Worm (Caenorhabditis elegans) whole organism, L3 larva: ENCODE results near the gene D1046.4.
A peak's percentile ranks its signal among the peaks of the same experiment; 100 is the strongest.

Source experiments
- R02D3.7 ChIP-seq: fragments of 150-350 bp; optimal IDR thresholded peaks from 2 replicates; lab custom pipeline; 2014; ENCODE audit warnings: missing biosample characterization, missing genetic modification characterization
- aly-2 ChIP-seq: fragments of 150-350 bp; optimal IDR thresholded peaks from 2 replicates; lab custom pipeline; 2014; ENCODE audit warnings: missing biosample characterization, missing genetic modification characterization
- ceh-16 ChIP-seq: sonication (generic microtip); optimal IDR thresholded peaks from 2 replicates; lab custom pipeline; 2017; ENCODE audit warnings: missing biosample characterization, missing genetic modification characterization
- ceh-82 ChIP-seq: fragments of 150-350 bp; optimal IDR thresholded peaks from 2 replicates; lab custom pipeline; 2014; ENCODE audit warnings: missing biosample characterization, missing genetic modification characterization
- ceh-9 ChIP-seq: sonication (generic microtip); optimal IDR thresholded peaks from 2 replicates; lab custom pipeline; 2018; ENCODE audit warnings: missing biosample characterization, missing genetic modification characterization
- daf-12 ChIP-seq: fragments of 150-350 bp; optimal IDR thresholded peaks from 2 replicates; lab custom pipeline; 2014; ENCODE audit warnings: missing biosample characterization, missing genetic modification reagents, missing genetic modification characterization
- egl-5 ChIP-seq: fragments of 150-350 bp; optimal IDR thresholded peaks from 2 replicates; lab custom pipeline; 2017; ENCODE audit warnings: missing biosample characterization, missing genetic modification reagents, missing genetic modification characterization, inconsistent platforms
- elt-1 ChIP-seq: fragments of 150-350 bp; optimal IDR thresholded peaks from 2 replicates; lab custom pipeline; 2014; ENCODE audit warnings: missing biosample characterization, missing genetic modification characterization
- elt-2 ChIP-seq: sonication (generic microtip); optimal IDR thresholded peaks from 2 replicates; lab custom pipeline; 2016; ENCODE audit warnings: missing genetic modification reagents, mild to moderate bottlenecking, missing genetic modification characterization, missing compliant biosample characterization
- elt-3 ChIP-seq, 3 experiments: fragments of 150-350 bp in 1 of 3; sonication (generic microtip) in 2 of 3; optimal IDR thresholded peaks; 2 replicates in 2 of 3; 4 replicates in 1 of 3; lab custom pipeline; 2014 to 2017; ENCODE audit warnings: missing biosample characterization in 3 of 3, missing genetic modification characterization in 3 of 3
- fkh-10 ChIP-seq: sonication (generic microtip); optimal IDR thresholded peaks from 2 replicates; lab custom pipeline; 2017; ENCODE audit warnings: missing biosample characterization, missing genetic modification reagents, missing genetic modification characterization
- hmg-11 ChIP-seq: sonication (generic microtip); optimal IDR thresholded peaks from 2 replicates; lab custom pipeline; 2016; ENCODE audit warnings: missing genetic modification characterization, missing compliant biosample characterization
- jun-1 ChIP-seq: fragments of 150-350 bp; optimal IDR thresholded peaks from 2 replicates; lab custom pipeline; 2014; ENCODE audit warnings: missing biosample characterization, missing genetic modification reagents, missing genetic modification characterization
- lin-15B ChIP-seq: fragments of 150-350 bp; optimal IDR thresholded peaks from 2 replicates; lab custom pipeline; 2014; ENCODE audit warnings: missing biosample characterization, missing genetic modification characterization
- lin-39 ChIP-seq: fragments of 150-350 bp; optimal IDR thresholded peaks from 2 replicates; lab custom pipeline; 2018; ENCODE audit warnings: missing biosample characterization, missing genetic modification reagents, missing genetic modification characterization
- lsy-12 ChIP-seq: sonication (generic microtip); optimal IDR thresholded peaks from 2 replicates; lab custom pipeline; 2016; ENCODE audit warnings: mild to moderate bottlenecking, missing genetic modification characterization, missing compliant biosample characterization
- mdl-1 ChIP-seq: fragments of 150-350 bp; optimal IDR thresholded peaks from 2 replicates; lab custom pipeline; 2014; ENCODE audit warnings: missing biosample characterization, missing genetic modification characterization
- nfya-1 ChIP-seq: sonication (generic microtip); optimal IDR thresholded peaks from 2 replicates; lab custom pipeline; 2017; ENCODE audit warnings: missing genetic modification characterization, mild to moderate bottlenecking, missing compliant biosample characterization, antibody characterized with exemption, moderate library complexity; ENCODE audit not compliant: insufficient read depth
- nhr-11 ChIP-seq: fragments of 150-350 bp; optimal IDR thresholded peaks from 2 replicates; lab custom pipeline; 2014; ENCODE audit warnings: missing biosample characterization, missing genetic modification characterization
- nhr-12 ChIP-seq: fragments of 150-350 bp; optimal IDR thresholded peaks from 2 replicates; lab custom pipeline; 2014; ENCODE audit warnings: missing biosample characterization, missing genetic modification characterization
- nhr-23 ChIP-seq: fragments of 150-350 bp; optimal IDR thresholded peaks from 2 replicates; lab custom pipeline; 2014; ENCODE audit warnings: missing biosample characterization, missing genetic modification reagents, missing genetic modification characterization
- nhr-237 ChIP-seq: fragments of 150-350 bp; optimal IDR thresholded peaks from 2 replicates; lab custom pipeline; 2014; ENCODE audit warnings: missing biosample characterization, missing genetic modification characterization
- nhr-25 ChIP-seq: sonication (generic microtip); optimal IDR thresholded peaks from 2 replicates; lab custom pipeline; 2017; ENCODE audit warnings: missing biosample characterization, missing genetic modification characterization
- nhr-43 ChIP-seq: sonication (generic microtip); optimal IDR thresholded peaks from 2 replicates; lab custom pipeline; 2016; ENCODE audit warnings: mild to moderate bottlenecking, missing genetic modification characterization, missing compliant biosample characterization; ENCODE audit not compliant: poor library complexity, severe bottlenecking
- nhr-67 ChIP-seq: fragments of 150-350 bp; optimal IDR thresholded peaks from 2 replicates; lab custom pipeline; 2014; ENCODE audit warnings: missing biosample characterization, missing genetic modification characterization
- nhr-76 ChIP-seq: fragments of 150-350 bp; sonication (generic microtip); optimal IDR thresholded peaks from 5 replicates; lab custom pipeline; 2014; ENCODE audit warnings: missing biosample characterization, missing genetic modification characterization
- nhr-77 ChIP-seq: fragments of 150-350 bp; optimal IDR thresholded peaks from 2 replicates; lab custom pipeline; 2014; ENCODE audit warnings: missing biosample characterization, missing genetic modification characterization
- pha-4 ChIP-seq: fragments of 150-350 bp; optimal IDR thresholded peaks from 2 replicates; lab custom pipeline; 2014; ENCODE audit warnings: missing biosample characterization, missing genetic modification reagents, missing genetic modification characterization
- pqm-1 ChIP-seq: fragments of 150-350 bp; optimal IDR thresholded peaks from 2 replicates; lab custom pipeline; 2017; ENCODE audit warnings: missing biosample characterization, missing genetic modification characterization, inconsistent platforms
- skn-1 ChIP-seq: fragments of 150-350 bp; optimal IDR thresholded peaks from 2 replicates; lab custom pipeline; 2014; ENCODE audit warnings: missing biosample characterization, missing genetic modification characterization
- snpc-4 ChIP-seq: fragments of 150-350 bp; optimal IDR thresholded peaks from 2 replicates; lab custom pipeline; 2014; ENCODE audit warnings: missing biosample characterization, missing genetic modification characterization
- tbx-2 ChIP-seq: sonication (generic microtip); optimal IDR thresholded peaks from 2 replicates; lab custom pipeline; 2016; ENCODE audit warnings: mild to moderate bottlenecking, missing genetic modification characterization, missing compliant biosample characterization
- zag-1 ChIP-seq: fragments of 150-350 bp; optimal IDR thresholded peaks from 2 replicates; lab custom pipeline; 2014; ENCODE audit warnings: missing biosample characterization, missing genetic modification characterization
- ztf-11 ChIP-seq: fragments of 150-350 bp; optimal IDR thresholded peaks from 2 replicates; lab custom pipeline; 2014; ENCODE audit warnings: missing biosample characterization, missing genetic modification characterization
- ztf-4 ChIP-seq: fragments of 150-350 bp; optimal IDR thresholded peaks from 2 replicates; lab custom pipeline; 2014; ENCODE audit warnings: missing biosample characterization, missing genetic modification characterization

Gene D1046.4

DNA sequence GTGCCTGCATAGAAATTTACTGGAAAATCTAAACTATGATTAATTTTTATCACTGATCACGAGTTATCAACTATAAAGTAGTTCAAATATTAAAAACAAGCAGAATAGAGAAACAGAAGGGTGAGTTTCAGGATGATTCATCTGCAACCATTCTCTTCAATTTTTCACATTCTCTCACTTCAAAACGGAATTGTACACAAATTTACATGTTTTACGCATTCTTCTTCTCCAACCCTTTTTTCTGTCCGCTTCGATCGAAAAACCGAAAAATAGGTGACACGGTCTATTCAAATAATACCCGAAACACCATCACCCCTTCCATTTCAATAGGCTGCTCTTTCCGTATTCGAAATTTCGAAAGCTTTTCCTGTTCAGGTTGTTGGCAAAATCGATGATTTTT, at the start of gene D1046.4:
D1046.4 (plus strand) TSS at position 301 of the 400 bp plus-strand sequence.
- TF ChIP-seq daf-12 (tag; lab: Kevin White, UChicago) (no peak), ztf-11 (tag; lab: Kevin White, UChicago) (no peak), nfya-1 (tag; lab: Kevin White, UChicago) (no peak), lin-39 (no peak), lin-15B (no peak), ceh-82 (tag; lab: Kevin White, UChicago) (no peak), nhr-25 (tag; lab: Kevin White, UChicago) (no peak), aly-2 (tag; lab: Kevin White, UChicago) (no peak), R02D3.7 (tag; lab: Kevin White, UChicago) (no peak), skn-1 (tag; lab: Kevin White, UChicago) (no peak), fkh-10 (GFP tag; lab: Kevin White, UChicago) (no peak), nhr-76 (tag; lab: Kevin White, UChicago) (no peak), elt-3 (tag; optimal IDR thresholded peaks at IDR 0.05; lab: Kevin White, UChicago) (no peak), ceh-9 (tag; lab: Kevin White, UChicago) (no peak), lsy-12 (tag; lab: Kevin White, UChicago) (no peak), pqm-1 (tag; lab: Kevin White, UChicago) (no peak), nhr-77 (tag; lab: Kevin White, UChicago) (no peak), ztf-4 (tag; lab: Kevin White, UChicago) (no peak)
- TF ChIP-seq, all 47 proteins: peak for 0

DNA sequence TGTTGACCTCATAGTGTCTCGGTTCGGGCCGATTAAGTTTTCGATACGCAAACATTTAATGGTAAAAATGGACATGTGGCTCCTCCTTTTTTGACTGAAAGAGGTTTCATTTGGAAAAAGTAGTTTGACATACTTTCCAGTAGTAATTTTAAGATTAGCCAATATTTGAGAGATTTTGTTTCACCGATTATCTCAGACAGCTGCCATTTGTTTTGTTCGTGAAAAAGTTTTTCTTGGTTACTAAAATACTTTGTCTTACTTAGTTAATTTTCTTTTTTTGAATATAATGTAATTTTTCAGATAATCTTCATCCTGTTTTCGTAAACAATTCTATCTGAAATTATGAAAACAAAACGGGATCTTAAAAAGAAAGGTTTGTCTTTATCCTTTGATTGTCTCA, 47.4 kb upstream of the D1046.4 start, which contains the start of gene C09G9.5:
C09G9.5 (plus strand) TSS at position 301 of the 400 bp plus-strand sequence.
- TF ChIP-seq tbx-2 (tag; lab: Kevin White, UChicago): no peak
- TF ChIP-seq ceh-16 (tag; lab: Kevin White, UChicago): no peak
- TF ChIP-seq nhr-23 (tag; lab: Kevin White, UChicago): no peak
- no peak for TF ChIP-seq aly-2 (tag; lab: Kevin White, UChicago)
- no peak for TF ChIP-seq pha-4 (tag; lab: Kevin White, UChicago)
- TF ChIP-seq hmg-11 (tag; lab: Kevin White, UChicago): no peak
- no peak for TF ChIP-seq snpc-4 (tag; lab: Kevin White, UChicago)

ce11 chrIV:8888525-8889026, 45.1 kb upstream of the D1046.4 start, which contains the start of gene oma-1:
Gene oma-1, plus strand, starts transcription at chrIV:8888976.
- TF ChIP-seq zag-1 (no peak), nhr-23 (tag; lab: Kevin White, UChicago) (no peak), elt-1 (no peak), snpc-4 (tag; lab: Kevin White, UChicago) (no peak), ceh-9 (tag; lab: Kevin White, UChicago) (no peak), nhr-12 (no peak), R02D3.7 (tag; lab: Kevin White, UChicago) (no peak), tbx-2 (tag; lab: Kevin White, UChicago) (no peak), fkh-10 (GFP tag; lab: Kevin White, UChicago) (no peak), nhr-25 (tag; lab: Kevin White, UChicago) (no peak), mdl-1 (no peak), hmg-11 (tag; lab: Kevin White, UChicago) (no peak), nhr-11 (tag; lab: Kevin White, UChicago) (no peak), nhr-67 (tag; lab: Kevin White, UChicago) (no peak), jun-1 (tag; lab: Kevin White, UChicago) (no peak), ceh-82 (tag; lab: Kevin White, UChicago) (no peak)

ce11 chrIV:8891131-8891530, 42.5 kb upstream of the D1046.4 start, which contains the start of gene spr-2:
Gene spr-2, plus strand, starts transcription at chrIV:8891462.
- no peak for TF ChIP-seq pqm-1 (tag; lab: Kevin White, UChicago)
- TF ChIP-seq elt-2 (tag; lab: Kevin White, UChicago): peak; percentile 36
- peak; percentile 18 for TF ChIP-seq tbx-2 (tag; lab: Kevin White, UChicago)
- TF ChIP-seq nhr-23 (tag; lab: Kevin White, UChicago): peak; percentile 80
- TF ChIP-seq egl-5 (tag; lab: Kevin White, UChicago): no peak
- peak; percentile 32 for TF ChIP-seq elt-1
- TF ChIP-seq nhr-43 (tag; lab: Kevin White, UChicago): peak; percentile 63
- TF ChIP-seq snpc-4 (tag; lab: Kevin White, UChicago): peak; percentile 85
- no peak for TF ChIP-seq nhr-76 (tag; lab: Kevin White, UChicago)
- TF ChIP-seq nhr-77 (tag; lab: Kevin White, UChicago): no peak
- no peak for TF ChIP-seq aly-2 (tag; lab: Kevin White, UChicago)
- peak; percentile 34 for TF ChIP-seq nhr-25 (tag; lab: Kevin White, UChicago)
- TF ChIP-seq lin-15B: peak; percentile 65
- TF ChIP-seq lin-39: peak; percentile 13
- peak; percentile 88 for TF ChIP-seq pha-4 (tag; lab: Kevin White, UChicago)
- peak; percentile 19 for TF ChIP-seq jun-1 (tag; lab: Kevin White, UChicago)
- peak; percentile 60 for TF ChIP-seq hmg-11 (tag; lab: Kevin White, UChicago)
- no peak for TF ChIP-seq nhr-237 (tag; lab: Kevin White, UChicago)
- peak; percentile 68 for TF ChIP-seq nfya-1 (tag; lab: Kevin White, UChicago)
